Fruit fly (Drosophila melanogaster): Measurements from ENCODE around the gene alpha4GT1.
A peak's percentile ranks its signal among the peaks of the same experiment; 100 is the strongest.

The alpha4GT1 gene

dm6 chr2L:3000517-3000934 lies 22.4 kb downstream of the alpha4GT1 start (continued):
- TF ChIP-seq cad (GFP tag; optimal IDR thresholded peaks at IDR 0.05): peak; percentile 83
- no peak for TF ChIP-seq CG17802 (tag; optimal IDR thresholded peaks at IDR 0.05)
- TF ChIP-seq CG3163 (GFP tag; optimal IDR thresholded peaks at IDR 0.05): no peak
- no peak for TF ChIP-seq D19A (tag; optimal IDR thresholded peaks at IDR 0.05)
- TF ChIP-seq CG15479 (GFP tag; optimal IDR thresholded peaks at IDR 0.05): peak; percentile 90
- no peak for TF ChIP-seq CG7556 (GFP tag; optimal IDR thresholded peaks at IDR 0.05)
- TF ChIP-seq Sox100B (GFP tag; optimal IDR thresholded peaks at IDR 0.05): no peak
- no peak for TF ChIP-seq Hmx (GFP tag; optimal IDR thresholded peaks at IDR 0.05)
- TF ChIP-seq Adf1 (GFP tag; IDR thresholded peaks at IDR 0.05): no peak
- no peak for TF ChIP-seq CG8281 (tag; optimal IDR thresholded peaks at IDR 0.05)
- TF ChIP-seq CG6813 (GFP tag; optimal IDR thresholded peaks at IDR 0.05): no peak
- no peak for TF ChIP-seq ttk (GFP tag; IDR thresholded peaks at IDR 0.05)
- no peak for TF ChIP-seq zfh1 (GFP tag; IDR thresholded peaks at IDR 0.05)
- TF ChIP-seq rib (GFP tag; IDR thresholded peaks at IDR 0.05): no peak
- TF ChIP-seq Spps (tag; optimal IDR thresholded peaks at IDR 0.05): no peak
- TF ChIP-seq Pdp1 (GFP tag; optimal IDR thresholded peaks at IDR 0.05): peak in 1 of 2 experiments; percentile 37
- no peak for TF ChIP-seq Mad (GFP tag; optimal IDR thresholded peaks at IDR 0.05)
- TF ChIP-seq nerfin-2 (GFP tag; IDR thresholded peaks at IDR 0.05; ENCODE audit: partially characterized antibody): no peak
- no peak for TF ChIP-seq phol (tag; optimal IDR thresholded peaks at IDR 0.05)
- TF ChIP-seq hb (GFP tag; IDR thresholded peaks at IDR 0.05; ENCODE audit: partially characterized antibody): no peak
- TF ChIP-seq dm (GFP tag; optimal IDR thresholded peaks at IDR 0.05): no peak
- no peak for TF ChIP-seq CG8944 (GFP tag; optimal IDR thresholded peaks at IDR 0.05)
- TF ChIP-seq Atf3 (GFP tag; optimal IDR thresholded peaks at IDR 0.05): no peak
- peak; percentile 91 for TF ChIP-seq D (optimal IDR thresholded peaks at IDR 0.05)
- TF ChIP-seq D (GFP tag; optimal IDR thresholded peaks at IDR 0.05): no peak
- no peak for TF ChIP-seq CG6689 (GFP tag; IDR thresholded peaks at IDR 0.05)
- TF ChIP-seq CG43689 (GFP tag; IDR thresholded peaks at IDR 0.05): no peak
- peak; percentile 79 for TF ChIP-seq kah (GFP tag; optimal IDR thresholded peaks at IDR 0.05)
- TF ChIP-seq CG13424 (tag; optimal IDR thresholded peaks at IDR 0.05): no peak
- TF ChIP-seq dysf (GFP tag; IDR thresholded peaks at IDR 0.05): no peak
- no peak for TF ChIP-seq so (GFP tag; IDR thresholded peaks at IDR 0.05)
- TF ChIP-seq nmo (GFP tag; optimal IDR thresholded peaks at IDR 0.05): no peak
- no peak for TF ChIP-seq inv (GFP tag; IDR thresholded peaks at IDR 0.05; ENCODE audit: partially characterized antibody)
- TF ChIP-seq CG15073 (GFP tag; optimal IDR thresholded peaks at IDR 0.05): no peak
- TF ChIP-seq CG2889 (GFP tag; IDR thresholded peaks at IDR 0.05): no peak
- TF ChIP-seq slbo (GFP tag; IDR thresholded peaks at IDR 0.05): no peak
- no peak for TF ChIP-seq CG3847 (GFP tag; IDR thresholded peaks at IDR 0.05)
- no peak for TF ChIP-seq CG13775 (GFP tag; optimal IDR thresholded peaks at IDR 0.05)
- TF ChIP-seq CG14965 (GFP tag; optimal IDR thresholded peaks at IDR 0.05; ENCODE audit: borderline replicate concordance): no peak
- TF ChIP-seq Ravus (GFP tag; IDR thresholded peaks at IDR 0.05): no peak
- no peak for TF ChIP-seq sqz (GFP tag; optimal IDR thresholded peaks at IDR 0.05)
- TF ChIP-seq CG34224 (GFP tag; IDR thresholded peaks at IDR 0.05; ENCODE audit: partially characterized antibody): no peak
- TF ChIP-seq Eip74EF (GFP tag; optimal IDR thresholded peaks at IDR 0.05): no peak
- TF ChIP-seq CG10209 (GFP tag; optimal IDR thresholded peaks at IDR 0.05): no peak
- 0 out of 3 replicates have a peak, but pooled peaks have one; percentile 30 for TF ChIP-seq CG6175 (GFP tag; IDR thresholded peaks at IDR 0.05)
- TF ChIP-seq CG10462 (GFP tag; optimal IDR thresholded peaks at IDR 0.05): no peak
- no peak for TF ChIP-seq Gsc (GFP tag; IDR thresholded peaks at IDR 0.05)
- TF ChIP-seq CG17612 (GFP tag; IDR thresholded peaks at IDR 0.05): no peak
- TF ChIP-seq pros (GFP tag; optimal IDR thresholded peaks at IDR 0.05): no peak
- no peak for TF ChIP-seq E2f1 (GFP tag; IDR thresholded peaks at IDR 0.05)
- no peak for TF ChIP-seq CG11696 (GFP tag; IDR thresholded peaks at IDR 0.05)
- peak; percentile 49; the same call in 2 of the 3 replicates for TF ChIP-seq Doc3 (GFP tag; IDR thresholded peaks at IDR 0.05; ENCODE audit: partially characterized antibody)

Measured in whole organism, embryonic.